Fruit fly (Drosophila melanogaster) Kc167 (cell line): ENCODE results near the gene Nxf3.

Experiments
- Myc ChIP-seq: fragments of >200 bp; optimal IDR thresholded peaks from 2 replicates; lab custom pipeline; 2017; ENCODE audit warnings: missing external identifiers
- Sin3A ChIP-seq: fragments of >200 bp; optimal IDR thresholded peaks from 2 replicates; lab custom pipeline; 2018; ENCODE audit warnings: missing external identifiers
- h ChIP-seq: fragments of >200 bp; optimal IDR thresholded peaks from 3 replicates; lab custom pipeline; 2018; ENCODE audit warnings: missing external identifiers
- insv ChIP-seq: fragments of >200 bp; optimal IDR thresholded peaks from 3 replicates; lab custom pipeline; 2018; ENCODE audit warnings: missing external identifiers
- psq ChIP-seq: fragments of >200 bp; optimal IDR thresholded peaks from 2 replicates; lab custom pipeline; 2017; ENCODE audit warnings: missing external identifiers
- ttk ChIP-seq: sonication (Bioruptor generic); optimal IDR thresholded peaks from 2 replicates; lab custom pipeline; 2017; ENCODE audit warnings: missing external identifiers

Gene Nxf3

dm6 chr3L:13928769-13929594 lies 36.0 kb upstream of the Nxf3 start, which contains the start of the genes CG8833 and DCTN1-p150:
TSS of gene CG8833 (minus strand) at chr3L:13929000.
TSS of gene DCTN1-p150 (plus strand) at chr3L:13929387.
- TF ChIP-seq ttk = no peak
- no peak for TF ChIP-seq h
- TF ChIP-seq Myc (lab: Kevin White, UChicago) = no peak
- no peak for TF ChIP-seq insv
- TF ChIP-seq Sin3A (lab: Kevin White, UChicago) = no peak
- TF ChIP-seq psq (lab: Kevin White, UChicago) = no peak

DNA sequence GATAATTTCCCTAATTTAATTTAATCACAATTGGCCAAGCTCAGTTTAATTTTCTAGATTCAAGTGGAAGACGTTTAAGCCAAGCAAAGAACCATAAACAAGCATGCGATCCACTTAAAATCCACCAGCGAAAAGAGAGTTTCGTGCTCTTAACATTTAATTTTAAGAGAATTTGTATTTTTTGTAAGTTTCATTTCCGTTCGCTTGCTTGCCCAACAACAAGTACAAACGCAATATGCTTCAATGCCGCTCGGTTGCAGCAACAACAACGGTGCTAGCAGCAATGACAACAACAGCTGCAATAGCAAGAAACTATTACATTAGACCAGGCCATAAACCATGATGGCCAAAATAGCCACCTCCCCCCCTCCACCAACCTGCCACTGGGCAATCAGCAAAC lies 30.1 kb upstream of the Nxf3 start:
- TF ChIP-seq h (no peak), insv (no peak), psq (lab: Kevin White, UChicago) (no peak), Myc (lab: Kevin White, UChicago) (no peak), ttk (no peak), Sin3A (lab: Kevin White, UChicago) (no peak)

DNA sequence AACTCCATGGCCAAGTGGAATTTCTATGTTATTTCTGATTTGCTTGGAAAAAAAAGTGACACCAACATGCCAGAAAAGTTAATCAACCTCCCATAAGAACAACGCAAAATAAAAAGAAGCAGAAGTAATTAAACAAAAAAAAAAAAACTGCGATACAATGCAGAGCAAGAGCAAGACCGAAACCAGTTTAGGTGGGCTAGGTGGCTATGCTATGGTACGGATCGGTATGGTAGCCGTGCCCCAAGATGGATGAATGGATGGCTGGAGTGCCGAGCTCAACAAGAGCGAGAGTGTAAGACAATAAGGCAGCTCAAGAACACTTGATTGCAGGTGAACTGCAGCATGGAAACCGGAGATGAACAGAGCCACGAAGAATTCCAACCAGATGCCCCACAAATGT lies 28.2 kb upstream of the Nxf3 start:
- no peak for TF ChIP-seq insv
- no peak for TF ChIP-seq psq (lab: Kevin White, UChicago)
- TF ChIP-seq Myc (lab: Kevin White, UChicago) = no peak
- no peak for TF ChIP-seq h
- no peak for TF ChIP-seq Sin3A (lab: Kevin White, UChicago)
- TF ChIP-seq ttk = no peak

- TF ChIP-seq Myc (lab: Kevin White, UChicago) (no peak), ttk (no peak), h (no peak)
Measured at dm6 chr3L:13938470-13939150, 26.4 kb upstream of the Nxf3 start.

DNA sequence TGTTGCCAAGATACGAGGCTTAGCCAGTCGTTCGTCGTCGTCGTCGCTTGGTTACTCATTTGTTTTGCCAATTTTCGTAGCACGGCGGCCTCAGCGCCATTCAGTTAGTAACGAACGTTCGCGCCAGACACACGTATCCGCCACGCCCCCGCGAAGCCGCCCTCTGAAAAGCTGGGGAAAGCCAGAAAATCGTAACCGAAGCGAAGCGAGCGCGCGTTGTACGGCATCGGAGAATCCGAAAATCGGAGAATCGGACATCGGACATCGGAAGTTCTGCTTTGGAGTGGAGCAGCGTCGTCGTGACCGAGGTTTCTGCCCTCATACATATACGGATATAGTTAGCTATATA lies 25.9 kb upstream of the Nxf3 start, which contains the start of gene CG32137:
Gene CG32137, plus strand, starts transcription at position 100 of the 349 bp plus-strand sequence.
- TF ChIP-seq Sin3A (lab: Kevin White, UChicago) (no peak), ttk (no peak)

dm6 chr3L:13946003-13946402 lies 19.0 kb upstream of the Nxf3 start:
- TF ChIP-seq Sin3A (lab: Kevin White, UChicago) (no peak), Myc (lab: Kevin White, UChicago) (no peak), h (no peak), ttk (no peak), insv (no peak), psq (lab: Kevin White, UChicago) (no peak)

dm6 chr3L:13949440-13950066 lies 15.4 kb upstream of the Nxf3 start:
- TF ChIP-seq Sin3A (lab: Kevin White, UChicago) = no peak

- TF ChIP-seq psq (lab: Kevin White, UChicago) = no peak
- no peak for TF ChIP-seq ttk
- TF ChIP-seq insv = no peak
- TF ChIP-seq Myc (lab: Kevin White, UChicago) = no peak
- no peak for TF ChIP-seq h
- TF ChIP-seq Sin3A (lab: Kevin White, UChicago) = no peak
Measured at dm6 chr3L:13951564-13951963, 13.4 kb upstream of the Nxf3 start.

DNA sequence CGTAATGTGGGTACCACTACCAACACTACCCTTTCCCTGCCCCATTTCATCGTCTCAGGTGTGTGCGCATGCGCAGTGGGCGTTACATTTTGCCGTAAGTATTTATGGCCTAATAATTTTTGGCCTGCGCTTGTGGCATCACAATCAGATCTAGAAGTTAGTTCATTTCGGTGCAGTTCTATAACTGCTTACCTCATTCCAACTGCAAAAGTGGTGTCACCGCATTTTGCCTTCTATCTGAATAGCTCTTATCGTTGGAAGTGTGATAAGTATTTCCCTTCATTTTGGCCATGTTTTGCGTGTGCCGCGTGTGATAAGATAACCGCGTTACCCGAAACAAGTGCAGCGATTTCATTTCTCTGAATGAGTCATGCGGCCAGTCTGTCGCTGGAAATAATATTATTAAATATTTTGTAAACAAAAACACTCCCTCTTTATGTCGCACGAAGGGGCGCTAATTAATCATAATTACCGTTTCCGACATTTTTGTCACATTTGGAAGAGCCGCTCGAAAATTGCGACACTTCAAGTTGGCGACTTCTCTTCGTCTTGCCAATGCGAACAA lies 12.4 kb upstream of the Nxf3 start:
- TF ChIP-seq psq (lab: Kevin White, UChicago) = no peak
- no peak for TF ChIP-seq ttk

dm6 chr3L:13956667-13957066 lies 8.3 kb upstream of the Nxf3 start:
- TF ChIP-seq ttk (no peak), insv (no peak), h (no peak), psq (lab: Kevin White, UChicago) (no peak), Sin3A (lab: Kevin White, UChicago) (no peak), Myc (lab: Kevin White, UChicago) (no peak)

dm6 chr3L:13957212-13957668 lies 7.8 kb upstream of the Nxf3 start:
- TF ChIP-seq Myc (lab: Kevin White, UChicago) (no peak), Sin3A (lab: Kevin White, UChicago) (no peak), ttk (no peak), insv (no peak)

- TF ChIP-seq Myc (lab: Kevin White, UChicago) (no peak), psq (lab: Kevin White, UChicago) (no peak), ttk (no peak), Sin3A (lab: Kevin White, UChicago) (no peak), h (no peak), insv (no peak)
Measured at dm6 chr3L:13957789-13958188, 7.2 kb upstream of the Nxf3 start.

- no peak for TF ChIP-seq ttk
- TF ChIP-seq Myc (lab: Kevin White, UChicago) = no peak
- no peak for TF ChIP-seq psq (lab: Kevin White, UChicago)
- no peak for TF ChIP-seq Sin3A (lab: Kevin White, UChicago)
- no peak for TF ChIP-seq insv
- no peak for TF ChIP-seq h
Measured at dm6 chr3L:13965502-13965843, 470 bp downstream of the Nxf3 start.
